Worm (Caenorhabditis elegans) whole organism, mixed stage, embryonic: ENCODE measurements around the gene Y49E10.30.

Experiments used
- hlh-1 ChIP-seq: fragments of 150-350 bp; optimal IDR thresholded peaks from 2 replicates; lab custom pipeline; 2014; ENCODE audit warnings: missing biosample characterization, missing genetic modification reagents, missing genetic modification characterization
- unc-39 ChIP-seq: fragments of 150-350 bp; optimal IDR thresholded peaks from 2 replicates; lab custom pipeline; 2014; ENCODE audit warnings: missing biosample characterization, missing genetic modification characterization

DNA sequence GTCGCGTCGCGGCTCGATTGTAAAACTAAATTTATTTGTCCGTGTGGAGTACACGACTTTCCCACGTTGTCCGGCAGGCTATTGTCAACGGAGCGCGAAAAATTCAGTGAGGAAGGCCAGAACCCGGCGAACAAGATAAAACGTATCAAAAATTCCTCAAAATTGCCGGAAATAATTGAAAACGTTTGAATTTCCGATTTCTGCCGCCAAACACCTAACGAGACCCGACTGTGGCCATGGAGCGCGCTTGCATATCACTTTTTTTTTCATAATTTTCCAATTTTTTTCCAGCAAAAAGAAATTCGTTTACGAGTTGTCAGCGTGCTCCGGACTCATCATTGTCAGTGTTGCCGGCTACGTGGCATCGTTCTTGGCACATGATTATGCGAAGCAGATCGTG, 11.8 kb downstream of the Y49E10.30 start:
- TF ChIP-seq unc-39 (tag; lab: Kevin White, UChicago), result no peak
- TF ChIP-seq hlh-1 (tag; lab: Kevin White, UChicago), result no peak
